Worm (Caenorhabditis elegans) whole organism, L4 larva: ENCODE measurements around the gene gtap-2.

Experiments used
- F49E8.2 ChIP-seq: sonication (generic microtip); optimal IDR thresholded peaks from 2 replicates; lab custom pipeline; 2016; ENCODE audit warnings: missing compliant biosample characterization, mild to moderate bottlenecking, missing genetic modification characterization, borderline replicate concordance
- T20F7.1 ChIP-seq: fragments of 200-800 bp; sonication (Bioruptor generic); optimal IDR thresholded peaks from 2 replicates; lab custom pipeline; 2018; ENCODE audit warnings: mild to moderate bottlenecking, missing genetic modification characterization, missing compliant biosample characterization
- T26A8.4 ChIP-seq: fragments of 200-800 bp; sonication (Bioruptor generic); IDR thresholded peaks from 2 replicates; pipeline ENCODE4 v1.3.6; 2022; ENCODE audit warnings: missing genetic modification characterization, missing compliant biosample characterization
- ama-1 ChIP-seq: fragments of 150-350 bp; optimal IDR thresholded peaks from 2 replicates; lab custom pipeline; 2014; ENCODE audit warnings: inconsistent platforms, mixed read lengths
- arid-1 ChIP-seq: fragments of 200-800 bp; sonication (Bioruptor generic); conservative IDR thresholded peaks from 2 replicates; pipeline ENCODE4 v1.3.6; 2022; ENCODE audit warnings: missing genetic modification reagents, missing genetic modification characterization, missing compliant biosample characterization
- ceh-28 ChIP-seq: fragments of 150-350 bp; optimal IDR thresholded peaks from 2 replicates; lab custom pipeline; 2014; ENCODE audit warnings: missing biosample characterization, missing genetic modification reagents, missing genetic modification characterization
- ceh-44 ChIP-seq: fragments of 200-800 bp; sonication (Bioruptor generic); IDR thresholded peaks from 2 replicates; pipeline ENCODE4 v1.3.6; 2022; ENCODE audit warnings: missing genetic modification reagents, missing genetic modification characterization, missing compliant biosample characterization
- cey-2 ChIP-seq: sonication (generic microtip); optimal IDR thresholded peaks from 3 replicates; lab custom pipeline; 2017; ENCODE audit warnings: missing genetic modification characterization, mild to moderate bottlenecking, missing compliant biosample characterization, antibody characterized with exemption, borderline replicate concordance; ENCODE audit not compliant: insufficient read depth
- ctbp-1 ChIP-seq: fragments of 200-800 bp; sonication (Bioruptor generic); IDR thresholded peaks from 2 replicates; pipeline ENCODE4 v1.3.6; 2022; ENCODE audit warnings: missing genetic modification reagents, missing genetic modification characterization, missing compliant biosample characterization
- daf-16 ChIP-seq, 3 experiments: sonication (generic microtip); optimal IDR thresholded peaks; 2 replicates each; lab custom pipeline; 2016 to 2017; ENCODE audit warnings: missing genetic modification characterization in 3 of 3, missing genetic modification reagents in 3 of 3, mild to moderate bottlenecking in 2 of 3, missing compliant biosample characterization in 2 of 3, missing biosample characterization in 1 of 3, moderate library complexity in 1 of 3
- daf-8 ChIP-seq: fragments of 200-800 bp; sonication (Bioruptor generic); IDR thresholded peaks from 2 replicates; pipeline ENCODE4 v1.3.6; 2022; ENCODE audit warnings: missing genetic modification characterization, missing compliant biosample characterization
- dmd-6 ChIP-seq: fragments of 200-800 bp; sonication (Bioruptor generic); IDR thresholded peaks from 2 replicates; pipeline ENCODE4 v1.3.6; 2022; ENCODE audit warnings: missing genetic modification reagents, missing genetic modification characterization, missing compliant biosample characterization
- dmd-8 ChIP-seq: fragments of 200-800 bp; sonication (Bioruptor generic); IDR thresholded peaks from 2 replicates; pipeline ENCODE4 v1.3.6; 2022; ENCODE audit warnings: missing genetic modification characterization, missing compliant biosample characterization
- duxl-1 ChIP-seq: sonication (generic microtip); optimal IDR thresholded peaks from 2 replicates; lab custom pipeline; 2016; ENCODE audit warnings: mild to moderate bottlenecking, missing genetic modification characterization, moderate library complexity, missing compliant biosample characterization; ENCODE audit not compliant: poor library complexity
- dve-1 ChIP-seq: sonication (generic microtip); optimal IDR thresholded peaks from 2 replicates; lab custom pipeline; 2017; ENCODE audit warnings: antibody characterized with exemption, mild to moderate bottlenecking, missing genetic modification characterization, missing compliant biosample characterization; ENCODE audit not compliant: insufficient read depth
- egl-27 ChIP-seq: sonication (generic microtip); optimal IDR thresholded peaks from 3 replicates; lab custom pipeline; 2017; ENCODE audit warnings: missing biosample characterization, missing genetic modification reagents, missing genetic modification characterization
- egl-43 ChIP-seq: fragments of 200-800 bp; sonication (Bioruptor generic); IDR thresholded peaks from 2 replicates; pipeline ENCODE4 v1.3.6; 2022; ENCODE audit warnings: missing genetic modification reagents, missing genetic modification characterization, missing compliant biosample characterization
- fkh-10 ChIP-seq: fragments of 150-350 bp; optimal IDR thresholded peaks from 2 replicates; lab custom pipeline; 2014; ENCODE audit warnings: missing biosample characterization, missing genetic modification reagents, missing genetic modification characterization
- hlh-11 ChIP-seq: fragments of 200-800 bp; sonication (Bioruptor generic); optimal IDR thresholded peaks from 2 replicates; lab custom pipeline; 2018; ENCODE audit warnings: mild to moderate bottlenecking, missing genetic modification characterization, missing compliant biosample characterization
- lin-1 ChIP-seq: fragments of 200-800 bp; sonication (Bioruptor generic); IDR thresholded peaks from 2 replicates; pipeline ENCODE4 v1.3.6; 2022; ENCODE audit warnings: missing genetic modification reagents, missing genetic modification characterization, missing compliant biosample characterization
- lin-38 ChIP-seq: fragments of 200-800 bp; sonication (Bioruptor generic); IDR thresholded peaks from 2 replicates; pipeline ENCODE4 v1.3.6; 2022; ENCODE audit warnings: missing genetic modification reagents, missing genetic modification characterization, missing compliant biosample characterization
- lir-3 ChIP-seq: sonication (generic microtip); optimal IDR thresholded peaks from 2 replicates; lab custom pipeline; 2016; ENCODE audit warnings: mild to moderate bottlenecking, missing genetic modification characterization, missing compliant biosample characterization
- madf-5 ChIP-seq, 2 experiments: fragments of 200-800 bp; sonication (Bioruptor generic); IDR thresholded peaks; 2 replicates each; pipeline ENCODE4 v1.3.6; 2022; ENCODE audit warnings: missing compliant biosample characterization in 2 of 2, missing genetic modification characterization in 2 of 2
- madf-9 ChIP-seq: fragments of 200-800 bp; sonication (Bioruptor generic); conservative IDR thresholded peaks from 2 replicates; pipeline ENCODE4 v1.3.6; 2022; ENCODE audit warnings: missing genetic modification reagents, missing genetic modification characterization, missing compliant biosample characterization
- mdl-1 ChIP-seq, 2 experiments: fragments of 150-350 bp in 1 of 2; sonication (generic microtip) in 1 of 2; optimal IDR thresholded peaks; 2 replicates each; lab custom pipeline; 2014 to 2017; ENCODE audit warnings: missing biosample characterization in 2 of 2, missing genetic modification characterization in 2 of 2
- mep-1 ChIP-seq: fragments of 150-350 bp; sonication (generic microtip); optimal IDR thresholded peaks from 3 replicates; lab custom pipeline; 2014; ENCODE audit warnings: missing biosample characterization, missing genetic modification characterization
- mes-2 ChIP-seq: sonication (generic microtip); optimal IDR thresholded peaks from 2 replicates; lab custom pipeline; 2016; ENCODE audit warnings: missing genotype, mild to moderate bottlenecking, missing genetic modification characterization, missing compliant biosample characterization; ENCODE audit not compliant: poor library complexity, severe bottlenecking
- nhr-10 ChIP-seq: fragments of 150-350 bp; optimal IDR thresholded peaks from 2 replicates; lab custom pipeline; 2014; ENCODE audit warnings: missing biosample characterization, missing genetic modification characterization
- nhr-102 ChIP-seq: sonication (generic microtip); optimal IDR thresholded peaks from 2 replicates; lab custom pipeline; 2016; ENCODE audit warnings: mild to moderate bottlenecking, missing genetic modification characterization, moderate library complexity, missing compliant biosample characterization
- nhr-111 ChIP-seq: fragments of 200-800 bp; sonication (Bioruptor generic); optimal IDR thresholded peaks from 2 replicates; lab custom pipeline; 2018; ENCODE audit warnings: mild to moderate bottlenecking, missing genetic modification characterization, missing compliant biosample characterization
- nhr-25 ChIP-seq: sonication (generic microtip); optimal IDR thresholded peaks from 2 replicates; lab custom pipeline; 2017; ENCODE audit warnings: missing genetic modification characterization, mild to moderate bottlenecking, missing compliant biosample characterization, antibody characterized with exemption, moderate library complexity, borderline replicate concordance; ENCODE audit not compliant: insufficient read depth
- nhr-48 ChIP-seq: sonication (generic microtip); optimal IDR thresholded peaks from 2 replicates; lab custom pipeline; 2016; ENCODE audit warnings: mild to moderate bottlenecking, missing genetic modification characterization, missing compliant biosample characterization
- nhr-77 ChIP-seq: fragments of 150-350 bp; optimal IDR thresholded peaks from 2 replicates; lab custom pipeline; 2014; ENCODE audit warnings: missing biosample characterization, missing genetic modification characterization
- pha-4 ChIP-seq, 2 experiments: fragments of 150-350 bp in 1 of 2; fragments of 200-800 bp in 1 of 2; sonication (Bioruptor generic) in 1 of 2; IDR thresholded peaks in 1 of 2; optimal IDR thresholded peaks in 1 of 2; 2 replicates each; pipeline versions ENCODE4 v1.3.6 to Lab custom; 2014 to 2022; ENCODE audit warnings: missing genetic modification characterization in 2 of 2, missing genetic modification reagents in 2 of 2, missing biosample characterization in 1 of 2, missing compliant biosample characterization in 1 of 2
- saeg-2 ChIP-seq: fragments of 200-800 bp; sonication (Bioruptor generic); IDR thresholded peaks from 2 replicates; pipeline ENCODE4 v1.3.6; 2022; ENCODE audit warnings: missing genetic modification reagents, missing genetic modification characterization, missing compliant biosample characterization
- set-16 ChIP-seq: fragments of 200-800 bp; sonication (Bioruptor generic); IDR thresholded peaks from 2 replicates; pipeline ENCODE4 v1.3.6; 2022; ENCODE audit warnings: missing genetic modification reagents, missing genetic modification characterization, missing compliant biosample characterization
- spr-1 ChIP-seq: sonication (generic microtip); optimal IDR thresholded peaks from 2 replicates; lab custom pipeline; 2016; ENCODE audit warnings: mild to moderate bottlenecking, missing genetic modification characterization, missing compliant biosample characterization
- tra-1 ChIP-seq: fragments of 200-800 bp; sonication (Bioruptor generic); IDR thresholded peaks from 2 replicates; pipeline ENCODE4 v1.3.6; 2022; ENCODE audit warnings: missing genetic modification reagents, missing genetic modification characterization, missing compliant biosample characterization
- unc-62 ChIP-seq, 3 experiments: fragments of 150-350 bp in 1 of 3; sonication (generic microtip); optimal IDR thresholded peaks in 2 of 3; peaks in 1 of 3; 1 replicate in 1 of 3; 2 replicates in 2 of 3; lab custom pipeline; 2014 to 2017; ENCODE audit warnings: missing biosample characterization in 3 of 3, missing genetic modification characterization in 3 of 3, missing genetic modification reagents in 3 of 3, missing genotype in 1 of 3
- zfp-3 ChIP-seq: fragments of 200-800 bp; sonication (Bioruptor generic); conservative IDR thresholded peaks from 2 replicates; pipeline ENCODE4 v1.3.6; 2022; ENCODE audit warnings: missing genetic modification reagents, missing genetic modification characterization, missing compliant biosample characterization
- zip-11 ChIP-seq: fragments of 200-800 bp; sonication (Bioruptor generic); IDR thresholded peaks from 2 replicates; pipeline ENCODE4 v1.3.6; 2022; ENCODE audit warnings: missing genetic modification characterization, missing compliant biosample characterization
- zip-2 ChIP-seq: fragments of 150-350 bp; optimal IDR thresholded peaks from 2 replicates; lab custom pipeline; 2014; ENCODE audit warnings: missing biosample characterization, missing genetic modification characterization
- ztf-7 ChIP-seq: fragments of 150-350 bp; optimal IDR thresholded peaks from 2 replicates; lab custom pipeline; 2014; ENCODE audit warnings: missing biosample characterization, missing genetic modification characterization

The gtap-2 gene

DNA sequence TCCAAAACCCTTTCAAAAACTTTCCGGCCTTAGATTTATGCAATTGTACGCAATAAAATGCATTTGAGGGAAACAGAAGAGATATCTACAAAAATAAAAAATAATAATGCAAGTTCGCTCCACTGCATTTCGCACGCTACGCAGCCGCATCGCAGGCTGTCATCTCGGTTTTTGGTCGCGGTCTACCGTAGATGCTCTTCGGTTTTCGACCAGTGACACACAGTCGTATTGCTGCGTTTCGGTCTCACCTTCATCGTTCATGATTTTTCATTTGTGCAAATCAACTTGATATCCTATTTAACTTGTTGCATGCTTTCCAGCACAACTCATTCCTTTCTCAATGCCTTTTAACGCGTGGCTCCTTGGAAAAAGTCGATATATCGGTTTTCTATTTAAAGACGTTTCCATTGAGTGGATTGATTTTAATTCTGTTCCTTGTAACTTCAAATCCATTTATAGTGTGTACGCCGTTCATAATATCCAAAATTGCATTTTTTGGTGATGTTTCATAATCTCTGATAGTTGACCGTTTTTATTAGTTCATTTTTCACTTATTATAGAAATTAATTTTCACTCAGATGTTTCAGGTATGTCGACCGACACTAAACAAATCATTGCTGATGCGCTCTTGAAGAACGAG is 27.6 kb upstream of the gtap-2 start, which contains the start of gene vha-1 (continued):
- TF ChIP-seq lir-3 (no peak), nhr-77 (tag; lab: Kevin White, UChicago) (peak; percentile 97), nhr-25 (tag; lab: Kevin White, UChicago) (peak; percentile 66), zip-2 (no peak), cey-2 (no peak), egl-27 (tag; lab: Kevin White, UChicago) (no peak), ceh-28 (no peak), dmd-6 (peak; percentile 93), T26A8.4 (GFP tag; lab: Robert Waterston, UW) (peak; percentile 77), mdl-1 (tag; optimal IDR thresholded peaks at IDR 0.05; lab: Kevin White, UChicago) (peak; percentile 4 to 70), duxl-1 (tag; lab: Kevin White, UChicago) (no peak), madf-5 (GFP tag; IDR thresholded peaks at IDR 0.05; lab: Robert Waterston, UW) (no peak), nhr-10 (tag; lab: Kevin White, UChicago) (peak; percentile 78), ctbp-1 (GFP tag; lab: Robert Waterston, UW) (peak; percentile 52)
- TF ChIP-seq, all 104 proteins: peak for 48

DNA sequence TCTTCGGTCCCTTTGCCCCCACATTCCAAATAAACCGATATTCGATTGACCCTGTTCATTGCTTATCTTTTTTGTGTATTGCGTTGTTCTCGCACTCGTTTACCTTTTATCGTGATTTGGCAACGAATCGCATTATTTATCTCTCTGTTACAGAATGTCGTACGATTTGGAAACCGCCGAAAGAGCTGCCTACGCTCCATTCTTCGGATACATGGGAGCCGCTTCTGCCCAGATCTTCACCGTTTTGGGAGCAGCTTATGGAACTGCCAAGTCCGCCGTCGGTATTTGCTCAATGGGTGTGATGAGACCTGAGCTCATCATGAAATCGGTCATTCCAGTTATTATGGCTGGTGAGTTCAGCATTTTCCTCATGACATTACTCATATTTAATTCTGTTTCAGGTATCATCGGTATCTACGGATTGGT is 26.3 kb upstream of the gtap-2 start, which contains the start of gene vha-2:
Gene vha-2, plus strand, starts transcription at position 154 of the 426 bp plus-strand sequence.
- TF ChIP-seq ceh-44 (GFP tag; lab: Robert Waterston, UW) (no peak), egl-43 (GFP tag; lab: Robert Waterston, UW) (0 out of 2 replicates have a peak, but pooled peaks have one; percentile 47), tra-1 (GFP tag; lab: Robert Waterston, UW) (peak; percentile 26; the same call in 1 of the 2 replicates), mep-1 (tag; lab: Kevin White, UChicago) (peak; percentile 7), daf-16 (GFP tag; optimal IDR thresholded peaks at IDR 0.05; lab: Kevin White, UChicago) (peak in 1 of 2 experiments; percentile 9), daf-16 (tag; optimal IDR thresholded peaks at IDR 0.05; lab: Kevin White, UChicago) (peak; percentile 31), set-16 (GFP tag; lab: Robert Waterston, UW) (peak; percentile 23; the same call in 1 of the 2 replicates), dve-1 (peak; percentile 31), ztf-7 (tag; lab: Kevin White, UChicago) (no peak), nhr-102 (peak; percentile 12), pha-4 (GFP tag; IDR thresholded peaks at IDR 0.05; lab: Robert Waterston, UW) (peak; percentile 38), pha-4 (tag; optimal IDR thresholded peaks at IDR 0.05; lab: Kevin White, UChicago) (no peak), saeg-2 (GFP tag; lab: Robert Waterston, UW) (no peak), F49E8.2 (peak; percentile 40), lin-38 (GFP tag; lab: Robert Waterston, UW) (peak; percentile 77), nhr-48 (tag; lab: Kevin White, UChicago) (peak; percentile 10), madf-5 (GFP tag; IDR thresholded peaks at IDR 0.05; lab: Robert Waterston, UW) (0 out of 4 replicates have a peak, but pooled peaks of 1 of the 2 experiments have one; percentile 34), mes-2 (tag; lab: Kevin White, UChicago) (peak; percentile 32), lin-1 (GFP tag; lab: Robert Waterston, UW) (peak; percentile 61), ama-1 (lab: Kevin White, UChicago) (peak; percentile 90), unc-62 (GFP tag; optimal IDR thresholded peaks at IDR 0.05 in 1 of 2; lab: Kevin White, UChicago) (peak in 1 of 2 experiments; percentile 91), unc-62 (tag; optimal IDR thresholded peaks at IDR 0.05; lab: Kevin White, UChicago) (no peak), dmd-8 (GFP tag; lab: Robert Waterston, UW) (no peak), arid-1 (GFP tag; lab: Robert Waterston, UW) (peak; percentile 49), zfp-3 (GFP tag; lab: Robert Waterston, UW) (no peak; the same call in 1 of the 2 replicates), zip-11 (GFP tag; lab: Robert Waterston, UW) (no peak), spr-1 (tag; lab: Kevin White, UChicago) (peak; percentile 39), daf-8 (GFP tag; lab: Robert Waterston, UW) (0 out of 2 replicates have a peak, but pooled peaks have one; percentile 10), hlh-11 (peak; percentile 32), fkh-10 (GFP tag; lab: Kevin White, UChicago) (no peak), T20F7.1 (GFP tag; lab: Kevin White, UChicago) (peak; percentile 61), nhr-111 (GFP tag; lab: Kevin White, UChicago) (peak; percentile 42), madf-9 (GFP tag; lab: Robert Waterston, UW) (peak; percentile 49; the same call in 1 of the 2 replicates)
